Fruit fly (Drosophila melanogaster) whole organism, embryonic: Measurements from ENCODE around the gene Ptp4E.

Experiments used
- Bgb ChIP-seq: fragments of 200-800 bp; sonication (Bioruptor generic); IDR thresholded peaks from 2 replicates; pipeline ENCODE4 v1.3.6; 2022; ENCODE audit warnings: missing biosample characterization, missing genetic modification characterization; ENCODE audit not compliant: partially characterized antibody
- CG11398 ChIP-seq: fragments of 200-800 bp; sonication (Bioruptor generic); optimal IDR thresholded peaks from 2 replicates; lab custom pipeline; 2016; ENCODE audit warnings: missing biosample characterization, missing genetic modification characterization
- CG12391 ChIP-seq: fragments of 200-800 bp; sonication (Bioruptor generic); optimal IDR thresholded peaks from 3 replicates; lab custom pipeline; 2018; ENCODE audit warnings: missing biosample characterization, mild to moderate bottlenecking, missing genetic modification characterization, moderate library complexity
- CG13123 ChIP-seq: fragments of 200-800 bp; sonication (Bioruptor generic); optimal IDR thresholded peaks from 2 replicates; lab custom pipeline; 2016; ENCODE audit warnings: missing biosample characterization, missing genetic modification characterization
- CG13296 ChIP-seq: fragments of 200-800 bp; sonication (Bioruptor generic); optimal IDR thresholded peaks from 3 replicates; lab custom pipeline; 2018; ENCODE audit warnings: missing biosample characterization, mild to moderate bottlenecking, missing genetic modification characterization
- CG14441 ChIP-seq: fragments of 200-800 bp; sonication (Bioruptor generic); IDR thresholded peaks from 2 replicates; pipeline ENCODE4 v1.3.6; 2022; ENCODE audit warnings: missing biosample characterization, missing genetic modification characterization
- CG15269 ChIP-seq: fragments of 200-800 bp; sonication (Bioruptor generic); optimal IDR thresholded peaks from 2 replicates; lab custom pipeline; 2018; ENCODE audit warnings: missing biosample characterization, mild to moderate bottlenecking, missing genetic modification characterization, moderate library complexity
- CG15696 ChIP-seq: fragments of 200-800 bp; sonication (Bioruptor generic); optimal IDR thresholded peaks from 2 replicates; lab custom pipeline; 2019; ENCODE audit warnings: missing biosample characterization, mild to moderate bottlenecking, missing genetic modification characterization, moderate library complexity
- CG16863 ChIP-seq: fragments of 200-800 bp; sonication (Bioruptor generic); optimal IDR thresholded peaks from 3 replicates; lab custom pipeline; 2016; ENCODE audit warnings: missing biosample characterization, missing genetic modification characterization
- CG17912 ChIP-seq: fragments of 200-800 bp; sonication (Bioruptor generic); optimal IDR thresholded peaks from 2 replicates; lab custom pipeline; 2018; ENCODE audit warnings: missing biosample characterization, mild to moderate bottlenecking, missing genetic modification characterization
- CG2116 ChIP-seq: fragments of 200-800 bp; sonication (Bioruptor generic); optimal IDR thresholded peaks from 3 replicates; lab custom pipeline; 2018; ENCODE audit warnings: missing biosample characterization, mild to moderate bottlenecking, missing genetic modification characterization
- CG32767 ChIP-seq: fragments of 200-800 bp; sonication (Bioruptor generic); IDR thresholded peaks from 2 replicates; pipeline ENCODE4 v1.3.6; 2022; ENCODE audit warnings: missing biosample characterization, missing genetic modification characterization
- CG3407 ChIP-seq: fragments of 200-800 bp; sonication (Bioruptor generic); optimal IDR thresholded peaks from 2 replicates; lab custom pipeline; 2018; ENCODE audit warnings: missing biosample characterization, mild to moderate bottlenecking, missing genetic modification characterization
- CG7745 ChIP-seq: fragments of 200-800 bp; sonication (Bioruptor generic); optimal IDR thresholded peaks from 2 replicates; lab custom pipeline; 2018; ENCODE audit warnings: missing biosample characterization, mild to moderate bottlenecking, missing genetic modification characterization, moderate library complexity
- CG7928 ChIP-seq: fragments of 200-800 bp; sonication (Bioruptor generic); optimal IDR thresholded peaks from 2 replicates; lab custom pipeline; 2017; ENCODE audit warnings: missing biosample characterization, mild to moderate bottlenecking, missing genetic modification characterization
- CG8281 ChIP-seq: fragments of 200-800 bp; sonication (Bioruptor generic); optimal IDR thresholded peaks from 2 replicates; lab custom pipeline; 2018; ENCODE audit warnings: missing biosample characterization, mild to moderate bottlenecking, missing genetic modification characterization, moderate library complexity
- CG8478 ChIP-seq: fragments of >200 bp; optimal IDR thresholded peaks from 2 replicates; lab custom pipeline; 2018
- CG9437 ChIP-seq: fragments of 200-800 bp; sonication (Bioruptor generic); optimal IDR thresholded peaks from 2 replicates; lab custom pipeline; 2018; ENCODE audit warnings: missing biosample characterization, mild to moderate bottlenecking, missing genetic modification characterization
- CG9727 ChIP-seq: fragments of 200-800 bp; sonication (Bioruptor generic); optimal IDR thresholded peaks from 3 replicates; lab custom pipeline; 2017; ENCODE audit warnings: missing biosample characterization, mild to moderate bottlenecking, missing genetic modification characterization
- CG9932 ChIP-seq: fragments of 200-800 bp; sonication (Bioruptor generic); IDR thresholded peaks from 2 replicates; pipeline ENCODE4 v1.3.6; 2022; ENCODE audit warnings: missing biosample characterization, missing genetic modification characterization
- Camta ChIP-seq: fragments of 200-800 bp; sonication (Bioruptor generic); optimal IDR thresholded peaks from 2 replicates; lab custom pipeline; 2016; ENCODE audit warnings: missing biosample characterization, missing genetic modification characterization
- Chrac-16 ChIP-seq: fragments of 200-800 bp; sonication (Bioruptor generic); optimal IDR thresholded peaks from 3 replicates; lab custom pipeline; 2016; ENCODE audit warnings: missing biosample characterization, missing genetic modification characterization
- CkIIα-i1 ChIP-seq: fragments of 200-800 bp; sonication (Bioruptor generic); IDR thresholded peaks from 2 replicates; pipeline ENCODE4 v1.3.6; 2022; ENCODE audit warnings: missing biosample characterization, missing genetic modification characterization
- Dfd ChIP-seq, 2 experiments: fragments of >200 bp; optimal IDR thresholded peaks; 2 replicates each; lab custom pipeline; 2017; ENCODE audit warnings: missing biosample characterization in 2 of 2, missing genetic modification characterization in 2 of 2
- Dip2 ChIP-seq: fragments of 200-800 bp; sonication (Bioruptor generic); IDR thresholded peaks from 2 replicates; pipeline ENCODE4 v1.3.6; 2022; ENCODE audit warnings: missing biosample characterization, missing genetic modification characterization
- E2f2 ChIP-seq: fragments of 200-800 bp; sonication (Bioruptor generic); IDR thresholded peaks from 2 replicates; pipeline ENCODE4 v1.3.6; 2022; ENCODE audit warnings: missing biosample characterization, missing genetic modification characterization
- Eip74EF ChIP-seq, 2 experiments: fragments of 200-800 bp in 1 of 2; fragments of >200 bp in 1 of 2; sonication (Bioruptor generic) in 1 of 2; optimal IDR thresholded peaks; 2 replicates each; lab custom pipeline; 2017 to 2019; ENCODE audit warnings: missing biosample characterization in 2 of 2, missing genetic modification characterization in 2 of 2, mild to moderate bottlenecking in 1 of 2, moderate library complexity in 1 of 2
- Ets97D ChIP-seq: fragments of 200-800 bp; sonication (Bioruptor generic); optimal IDR thresholded peaks from 3 replicates; lab custom pipeline; 2016; ENCODE audit warnings: missing biosample characterization, missing genetic modification characterization
- Hmx ChIP-seq: fragments of 200-800 bp; sonication (Bioruptor generic); optimal IDR thresholded peaks from 2 replicates; lab custom pipeline; 2016; ENCODE audit warnings: missing biosample characterization, missing genetic modification characterization
- Hr78 ChIP-seq, 2 experiments: fragments of 200-800 bp in 1 of 2; fragments of >200 bp in 1 of 2; sonication (Bioruptor generic) in 1 of 2; optimal IDR thresholded peaks; 2 replicates each; lab custom pipeline; 2017 to 2019; ENCODE audit warnings: missing biosample characterization in 2 of 2, missing genetic modification characterization in 2 of 2, mild to moderate bottlenecking in 1 of 2, moderate library complexity in 1 of 2
- Lhr ChIP-seq: fragments of 200-800 bp; sonication (Bioruptor generic); optimal IDR thresholded peaks from 3 replicates; lab custom pipeline; 2017; ENCODE audit warnings: mild to moderate bottlenecking, missing biosample characterization, missing genetic modification reagents, missing genetic modification characterization
- NC2α ChIP-seq: fragments of 200-800 bp; sonication (Bioruptor generic); optimal IDR thresholded peaks from 2 replicates; lab custom pipeline; 2016; ENCODE audit warnings: missing biosample characterization, missing genetic modification characterization
- Neu2 ChIP-seq: fragments of 200-800 bp; sonication (Bioruptor generic); optimal IDR thresholded peaks from 3 replicates; lab custom pipeline; 2016; ENCODE audit warnings: missing biosample characterization, missing genetic modification characterization, borderline replicate concordance
- Taf1 ChIP-seq: fragments of 200-800 bp; sonication (Bioruptor generic); IDR thresholded peaks from 2 replicates; pipeline ENCODE4 v1.3.6; 2022; ENCODE audit warnings: missing biosample characterization, missing genetic modification characterization
- ac ChIP-seq: fragments of 200-800 bp; sonication (Bioruptor generic); optimal IDR thresholded peaks from 3 replicates; lab custom pipeline; 2017; ENCODE audit warnings: missing biosample characterization, mild to moderate bottlenecking, missing genetic modification characterization
- bowl ChIP-seq: fragments of 200-800 bp; sonication (Bioruptor generic); IDR thresholded peaks from 2 replicates; pipeline ENCODE4 v1.3.6; 2022; ENCODE audit warnings: missing biosample characterization, missing genetic modification characterization
- chinmo ChIP-seq: fragments of 200-800 bp; sonication (Bioruptor generic); IDR thresholded peaks from 4 replicates; pipeline ENCODE4 v1.3.6; 2022; ENCODE audit warnings: missing biosample characterization, missing genetic modification characterization; ENCODE audit not compliant: partially characterized antibody
- dmrt99B ChIP-seq: fragments of 200-800 bp; sonication (Bioruptor generic); optimal IDR thresholded peaks from 2 replicates; lab custom pipeline; 2018; ENCODE audit warnings: missing biosample characterization, mild to moderate bottlenecking, missing genetic modification characterization, moderate library complexity
- gem ChIP-seq: fragments of 200-800 bp; sonication (Bioruptor generic); optimal IDR thresholded peaks from 2 replicates; lab custom pipeline; 2019; ENCODE audit warnings: missing biosample characterization, mild to moderate bottlenecking, missing genetic modification characterization, moderate library complexity
- grau ChIP-seq: fragments of 200-800 bp; optimal IDR thresholded peaks from 3 replicates; lab custom pipeline; 2019; ENCODE audit warnings: missing biosample characterization, mild to moderate bottlenecking, missing genetic modification characterization, moderate library complexity
- gt ChIP-seq: fragments of 200-800 bp; sonication (Bioruptor generic); IDR thresholded peaks from 2 replicates; pipeline ENCODE4 v1.3.6; 2022; ENCODE audit warnings: missing biosample characterization, missing genetic modification characterization
- nerfin-2 ChIP-seq: fragments of 200-800 bp; sonication (Bioruptor generic); IDR thresholded peaks from 2 replicates; pipeline ENCODE4 v1.3.6; 2022; ENCODE audit warnings: missing biosample characterization, missing genetic modification characterization; ENCODE audit not compliant: partially characterized antibody
- oc ChIP-seq: fragments of 200-800 bp; sonication (Bioruptor generic); optimal IDR thresholded peaks from 2 replicates; lab custom pipeline; 2018; ENCODE audit warnings: missing biosample characterization, mild to moderate bottlenecking, missing genetic modification characterization, moderate library complexity
- pho ChIP-seq: fragments of 200-800 bp; sonication (Bioruptor generic); optimal IDR thresholded peaks from 2 replicates; lab custom pipeline; 2016; ENCODE audit warnings: missing biosample characterization, missing genetic modification characterization
- salm ChIP-seq: fragments of 200-800 bp; sonication (Bioruptor generic); optimal IDR thresholded peaks from 2 replicates; lab custom pipeline; 2018; ENCODE audit warnings: missing biosample characterization, mild to moderate bottlenecking, missing genetic modification characterization
- tin ChIP-seq: fragments of 200-800 bp; sonication (Bioruptor generic); optimal IDR thresholded peaks from 3 replicates; lab custom pipeline; 2016; ENCODE audit warnings: missing biosample characterization, missing genetic modification characterization
- tx ChIP-seq: fragments of 200-800 bp; sonication (Bioruptor generic); optimal IDR thresholded peaks from 2 replicates; lab custom pipeline; 2016; ENCODE audit warnings: missing biosample characterization, missing genetic modification characterization
- wek ChIP-seq: fragments of 200-800 bp; sonication (Bioruptor generic); optimal IDR thresholded peaks from 3 replicates; lab custom pipeline; 2018; ENCODE audit warnings: missing biosample characterization, mild to moderate bottlenecking, missing genetic modification characterization, moderate library complexity
- wor ChIP-seq: fragments of 200-800 bp; sonication (Bioruptor generic); IDR thresholded peaks from 2 replicates; pipeline ENCODE4 v1.3.6; 2022; ENCODE audit warnings: missing biosample characterization, missing genetic modification characterization

Gene Ptp4E

DNA sequence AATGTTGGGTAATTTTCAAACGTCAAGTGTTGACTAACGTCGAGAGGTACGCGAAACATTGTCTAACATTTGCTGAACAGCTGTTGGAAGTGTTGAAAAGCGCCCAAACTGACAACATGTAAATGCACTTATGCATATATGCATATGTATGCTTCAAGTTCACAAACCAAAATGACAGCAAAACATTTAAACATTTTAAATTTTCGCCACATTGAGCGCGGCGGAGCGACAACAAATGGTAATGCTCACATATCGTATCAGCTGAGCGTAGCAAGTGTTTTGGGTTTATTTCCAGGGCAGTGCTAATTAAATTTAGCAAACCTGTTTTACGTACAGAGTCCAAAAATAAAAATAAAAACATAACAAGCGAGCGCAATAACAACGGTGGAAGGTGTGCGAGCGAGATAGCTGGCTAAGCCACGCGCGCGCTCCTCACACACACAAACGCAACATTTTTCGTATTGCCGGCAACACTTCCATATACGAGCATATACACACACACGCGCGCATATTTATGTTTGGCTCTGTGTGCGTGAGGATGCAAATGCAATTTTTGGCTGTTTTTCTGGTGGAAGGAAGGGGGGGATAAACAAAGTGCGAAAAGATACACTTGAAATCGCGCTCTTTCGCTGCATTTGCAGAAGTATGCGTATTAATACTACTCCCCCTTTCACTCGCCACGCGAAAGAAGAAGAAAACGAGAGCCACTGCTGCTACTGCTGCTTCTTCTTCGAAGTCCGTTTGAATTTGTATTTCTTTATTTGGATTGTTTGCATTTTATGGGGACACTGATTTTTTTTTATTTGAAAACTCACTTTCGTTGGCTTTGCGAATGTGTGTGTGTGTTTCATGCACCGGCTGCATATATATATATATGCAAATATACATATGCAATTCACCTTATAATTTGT, 8.6 kb upstream of the Ptp4E start (continued):
- TF ChIP-seq CG17912 (no peak), CG8281 (tag; lab: Kevin White, UChicago) (no peak), CG8478 (lab: Kevin White, UChicago) (peak; percentile 81), CG11398 (GFP tag; lab: Kevin White, UChicago) (peak; percentile 46), oc (no peak), CG15696 (tag; lab: Kevin White, UChicago) (no peak), CG9932 (GFP tag; lab: Robert Waterston, UW) (no peak), bowl (GFP tag; lab: Robert Waterston, UW) (no peak), tin (GFP tag; lab: Kevin White, UChicago) (peak; percentile 29), chinmo (no peak), CG7745 (tag; lab: Kevin White, UChicago) (no peak), gt (no peak), gem (tag; lab: Kevin White, UChicago) (peak; percentile 37), wor (no peak), wek (GFP tag; lab: Kevin White, UChicago) (no peak), nerfin-2 (GFP tag; lab: Robert Waterston, UW) (no peak), CG12391 (tag; lab: Kevin White, UChicago) (peak; percentile 46), grau (tag; lab: Kevin White, UChicago) (no peak), Neu2 (no peak), Hr78 (GFP tag; optimal IDR thresholded peaks at IDR 0.05; lab: Kevin White, UChicago) (no peak), Hmx (GFP tag; lab: Kevin White, UChicago) (no peak), CG7928 (GFP tag; lab: Kevin White, UChicago) (no peak), CG3407 (GFP tag; lab: Kevin White, UChicago) (no peak), tx (GFP tag; lab: Kevin White, UChicago) (no peak), Lhr (GFP tag; lab: Kevin White, UChicago) (no peak), Bgb (GFP tag; lab: Robert Waterston, UW) (no peak), salm (tag; lab: Kevin White, UChicago) (no peak), ac (no peak), Chrac-16 (GFP tag; lab: Kevin White, UChicago) (no peak), E2f2 (GFP tag; lab: Robert Waterston, UW) (no peak), Camta (GFP tag; lab: Kevin White, UChicago) (peak; percentile 18), CG15269 (tag; lab: Kevin White, UChicago) (no peak), CG14441 (GFP tag; lab: Robert Waterston, UW) (no peak), Eip74EF (GFP tag; optimal IDR thresholded peaks at IDR 0.05; lab: Kevin White, UChicago) (no peak), Taf1 (GFP tag; lab: Robert Waterston, UW) (no peak), pho (GFP tag; lab: Kevin White, UChicago) (peak; percentile 9), Dfd (GFP tag; optimal IDR thresholded peaks at IDR 0.05; lab: Kevin White, UChicago) (no peak), CkIIα-i1 (GFP tag; lab: Robert Waterston, UW) (no peak), NC2α (GFP tag; lab: Kevin White, UChicago) (no peak), CG2116 (GFP tag; lab: Kevin White, UChicago) (peak; percentile 54), dmrt99B (peak; percentile 43), CG13296 (peak; percentile 10), Dip2 (no peak), CG32767 (GFP tag; lab: Robert Waterston, UW) (no peak), Ets97D (peak; percentile 55), CG9437 (GFP tag; lab: Kevin White, UChicago) (peak; percentile 52), CG16863 (GFP tag; lab: Kevin White, UChicago) (peak; percentile 28), CG13123 (GFP tag; lab: Kevin White, UChicago) (peak; percentile 27), CG9727 (GFP tag; lab: Kevin White, UChicago) (peak; percentile 53)
